Fruit fly (Drosophila melanogaster) whole organism, pupa: ENCODE measurements around the gene RhoGAP18B.

Experiments
- CG10348 ChIP-seq: fragments of 200-800 bp; sonication (Bioruptor generic); IDR thresholded peaks from 2 replicates; pipeline ENCODE4 v1.3.6; 2022; ENCODE audit warnings: missing biosample characterization, missing genetic modification characterization
- CG12605 ChIP-seq: fragments of 200-800 bp; sonication (Bioruptor generic); IDR thresholded peaks from 2 replicates; pipeline ENCODE4 v1.3.6; 2022; ENCODE audit warnings: missing biosample characterization, missing genetic modification characterization
- CG13204 ChIP-seq: fragments of 200-800 bp; sonication (Bioruptor generic); optimal IDR thresholded peaks from 2 replicates; lab custom pipeline; 2018; ENCODE audit warnings: missing biosample characterization, mild to moderate bottlenecking, missing genetic modification characterization, moderate library complexity
- CG14655 ChIP-seq: fragments of 200-800 bp; sonication (Bioruptor generic); optimal IDR thresholded peaks from 3 replicates; lab custom pipeline; 2017; ENCODE audit warnings: mild to moderate bottlenecking, missing biosample characterization, missing genetic modification reagents, missing genetic modification characterization
- CG15710 ChIP-seq: fragments of 200-800 bp; sonication (Bioruptor generic); optimal IDR thresholded peaks from 2 replicates; lab custom pipeline; 2018; ENCODE audit warnings: missing biosample characterization, mild to moderate bottlenecking, missing genetic modification characterization, moderate library complexity
- CG17806 ChIP-seq: fragments of 200-800 bp; sonication (Bioruptor generic); optimal IDR thresholded peaks from 2 replicates; lab custom pipeline; 2018; ENCODE audit warnings: missing biosample characterization, mild to moderate bottlenecking, missing genetic modification characterization, moderate library complexity
- CG32121 ChIP-seq: fragments of 200-800 bp; sonication (Bioruptor generic); IDR thresholded peaks from 2 replicates; pipeline ENCODE4 v1.3.6; 2022; ENCODE audit warnings: missing biosample characterization, missing genetic modification characterization
- CG34367 ChIP-seq: fragments of 200-800 bp; sonication (Bioruptor generic); optimal IDR thresholded peaks from 2 replicates; lab custom pipeline; 2018; ENCODE audit warnings: missing biosample characterization, mild to moderate bottlenecking, missing genetic modification characterization
- CG4496 ChIP-seq: fragments of 200-800 bp; sonication (Bioruptor generic); IDR thresholded peaks from 3 replicates; pipeline ENCODE4 v1.3.6; 2022; ENCODE audit warnings: missing biosample characterization, missing genetic modification characterization
- CG8159 ChIP-seq: fragments of 200-800 bp; sonication (Bioruptor generic); optimal IDR thresholded peaks from 3 replicates; lab custom pipeline; 2018; ENCODE audit warnings: missing biosample characterization, mild to moderate bottlenecking, missing genetic modification characterization, moderate library complexity
- CG8301 ChIP-seq: fragments of 200-800 bp; sonication (Bioruptor generic); optimal IDR thresholded peaks from 2 replicates; lab custom pipeline; 2018; ENCODE audit warnings: missing biosample characterization, mild to moderate bottlenecking, missing genetic modification characterization
- CG9948 ChIP-seq: fragments of 200-800 bp; sonication (Bioruptor generic); optimal IDR thresholded peaks from 2 replicates; lab custom pipeline; 2018; ENCODE audit warnings: missing biosample characterization, mild to moderate bottlenecking, missing genetic modification characterization, moderate library complexity
- D1 ChIP-seq: fragments of 200-800 bp; sonication (Bioruptor generic); optimal IDR thresholded peaks from 2 replicates; lab custom pipeline; 2018; ENCODE audit warnings: missing biosample characterization, mild to moderate bottlenecking, missing genetic modification characterization, moderate library complexity
- EcR ChIP-seq: fragments of 200-800 bp; sonication (Bioruptor generic); optimal IDR thresholded peaks from 3 replicates; lab custom pipeline; 2019; ENCODE audit warnings: missing biosample characterization, missing genetic modification characterization, mild to moderate bottlenecking, moderate library complexity, missing genetic modification reagents
- Ets98B ChIP-seq: fragments of 200-800 bp; sonication (Bioruptor generic); IDR thresholded peaks from 2 replicates; pipeline ENCODE4 v1.3.6; 2022; ENCODE audit warnings: missing biosample characterization, missing genetic modification characterization
- Pif1A ChIP-seq: fragments of 200-800 bp; sonication (Bioruptor generic); optimal IDR thresholded peaks from 3 replicates; lab custom pipeline; 2016; ENCODE audit warnings: missing biosample characterization, missing genetic modification characterization
- Pif1B ChIP-seq: fragments of 200-800 bp; sonication (Bioruptor generic); optimal IDR thresholded peaks from 3 replicates; lab custom pipeline; 2016; ENCODE audit warnings: missing biosample characterization, missing genetic modification characterization
- Snoo ChIP-seq: fragments of 200-800 bp; sonication (Bioruptor generic); optimal IDR thresholded peaks from 3 replicates; lab custom pipeline; 2017; ENCODE audit warnings: missing biosample characterization, mild to moderate bottlenecking, missing genetic modification characterization, inconsistent platforms
- fd96Ca ChIP-seq: fragments of 200-800 bp; sonication (Bioruptor generic); IDR thresholded peaks from 3 replicates; pipeline ENCODE4 v1.3.6; 2022; ENCODE audit warnings: missing biosample characterization, missing genetic modification characterization
- gl ChIP-seq: fragments of 200-800 bp; sonication (Bioruptor generic); optimal IDR thresholded peaks from 2 replicates; lab custom pipeline; 2018; ENCODE audit warnings: missing biosample characterization, mild to moderate bottlenecking, missing genetic modification characterization
- rn ChIP-seq: fragments of 200-800 bp; sonication (Bioruptor generic); IDR thresholded peaks from 2 replicates; pipeline ENCODE4 v1.3.6; 2022; ENCODE audit warnings: missing biosample characterization, missing genetic modification characterization

Gene RhoGAP18B

dm6 chrX:19154249-19154648, 12.6 kb downstream of the RhoGAP18B start:
- TF ChIP-seq D1 (tag; lab: Kevin White, UChicago), result no peak
- no peak for TF ChIP-seq Snoo (tag; lab: Kevin White, UChicago)
- TF ChIP-seq gl (tag; lab: Kevin White, UChicago), result no peak
- no peak for TF ChIP-seq EcR (GFP tag; lab: Kevin White, UChicago)
- no peak for TF ChIP-seq CG14655
- no peak for TF ChIP-seq CG12605 (GFP tag; lab: Robert Waterston, UW)
- no peak for TF ChIP-seq CG10348 (GFP tag; lab: Robert Waterston, UW)
- no peak for TF ChIP-seq Pif1A (GFP tag; lab: Kevin White, UChicago)
- TF ChIP-seq CG32121 (GFP tag; lab: Robert Waterston, UW), result no peak
- no peak for TF ChIP-seq CG34367 (tag; lab: Kevin White, UChicago)
- no peak for TF ChIP-seq CG13204 (GFP tag; lab: Kevin White, UChicago)

dm6 chrX:19153288-19154130, 13.4 kb downstream of the RhoGAP18B start:
- TF ChIP-seq Ets98B (GFP tag; lab: Robert Waterston, UW) (peak; percentile 46; the same call in 1 of the 2 replicates), CG15710 (tag; lab: Kevin White, UChicago) (no peak), Snoo (tag; lab: Kevin White, UChicago) (no peak), fd96Ca (GFP tag; lab: Robert Waterston, UW) (peak; percentile 56; the same call in 2 of the 3 replicates), D1 (tag; lab: Kevin White, UChicago) (no peak), Pif1B (GFP tag; lab: Kevin White, UChicago) (peak; percentile 49), EcR (GFP tag; lab: Kevin White, UChicago) (peak; percentile 82), CG9948 (no peak), gl (tag; lab: Kevin White, UChicago) (peak; percentile 6), CG8159 (tag; lab: Kevin White, UChicago) (no peak), CG32121 (GFP tag; lab: Robert Waterston, UW) (peak; percentile 50), CG34367 (tag; lab: Kevin White, UChicago) (no peak), CG10348 (GFP tag; lab: Robert Waterston, UW) (no peak), CG13204 (GFP tag; lab: Kevin White, UChicago) (peak; percentile 79), CG17806 (tag; lab: Kevin White, UChicago) (no peak), CG4496 (peak; percentile 64), CG14655 (no peak), CG12605 (GFP tag; lab: Robert Waterston, UW) (0 out of 2 replicates have a peak, but pooled peaks have one; percentile 17), rn (GFP tag; lab: Robert Waterston, UW) (no peak), CG8301 (tag; lab: Kevin White, UChicago) (no peak), Pif1A (GFP tag; lab: Kevin White, UChicago) (no peak)

- peak; percentile 70 for TF ChIP-seq CG14655
- no peak for TF ChIP-seq gl (tag; lab: Kevin White, UChicago)
- peak; percentile 41 for TF ChIP-seq CG8301 (tag; lab: Kevin White, UChicago)
- peak; percentile 5 for TF ChIP-seq D1 (tag; lab: Kevin White, UChicago)
- TF ChIP-seq Pif1A (GFP tag; lab: Kevin White, UChicago), result peak; percentile 39
- no peak for TF ChIP-seq rn (GFP tag; lab: Robert Waterston, UW)
- TF ChIP-seq fd96Ca (GFP tag; lab: Robert Waterston, UW), result no peak
- TF ChIP-seq Pif1B (GFP tag; lab: Kevin White, UChicago), result peak; percentile 42
- peak; percentile 47 for TF ChIP-seq CG34367 (tag; lab: Kevin White, UChicago)
- TF ChIP-seq CG32121 (GFP tag; lab: Robert Waterston, UW), result peak; percentile 41; the same call in 1 of the 2 replicates
- TF ChIP-seq CG17806 (tag; lab: Kevin White, UChicago), result peak; percentile 69
- TF ChIP-seq CG15710 (tag; lab: Kevin White, UChicago), result peak; percentile 68
- no peak for TF ChIP-seq Ets98B (GFP tag; lab: Robert Waterston, UW)
- TF ChIP-seq CG8159 (tag; lab: Kevin White, UChicago), result peak; percentile 75
- TF ChIP-seq CG9948, result peak; percentile 73
- 0 out of 2 replicates have a peak, but pooled peaks have one; percentile 22 for TF ChIP-seq CG10348 (GFP tag; lab: Robert Waterston, UW)
- no peak for TF ChIP-seq CG13204 (GFP tag; lab: Kevin White, UChicago)
- peak; percentile 49; the same call in 1 of the 3 replicates for TF ChIP-seq CG4496
- no peak for TF ChIP-seq EcR (GFP tag; lab: Kevin White, UChicago)
- no peak for TF ChIP-seq CG12605 (GFP tag; lab: Robert Waterston, UW)
- TF ChIP-seq Snoo (tag; lab: Kevin White, UChicago), result peak; percentile 79
Observed at dm6 chrX:19152570-19153287, 14.2 kb downstream of the RhoGAP18B start.

dm6 chrX:19149511-19149876, 17.4 kb downstream of the RhoGAP18B start:
- TF ChIP-seq rn (GFP tag; lab: Robert Waterston, UW), result no peak
- TF ChIP-seq CG12605 (GFP tag; lab: Robert Waterston, UW), result no peak
- no peak for TF ChIP-seq CG9948
- no peak for TF ChIP-seq CG8159 (tag; lab: Kevin White, UChicago)
- no peak for TF ChIP-seq D1 (tag; lab: Kevin White, UChicago)
- TF ChIP-seq Snoo (tag; lab: Kevin White, UChicago), result no peak
- TF ChIP-seq CG15710 (tag; lab: Kevin White, UChicago), result no peak
- TF ChIP-seq CG13204 (GFP tag; lab: Kevin White, UChicago), result no peak
- no peak for TF ChIP-seq CG34367 (tag; lab: Kevin White, UChicago)
- TF ChIP-seq fd96Ca (GFP tag; lab: Robert Waterston, UW), result no peak
- TF ChIP-seq gl (tag; lab: Kevin White, UChicago), result no peak
- no peak for TF ChIP-seq CG4496
- TF ChIP-seq CG32121 (GFP tag; lab: Robert Waterston, UW), result no peak
- TF ChIP-seq CG8301 (tag; lab: Kevin White, UChicago), result no peak
- no peak for TF ChIP-seq EcR (GFP tag; lab: Kevin White, UChicago)
